Worm (Caenorhabditis elegans) whole organism, young adult: ENCODE data around the gene srx-50.

Source experiments
- B0019.2 ChIP-seq: fragments of 200-800 bp; sonication (Bioruptor generic); conservative IDR thresholded peaks from 2 replicates; pipeline ENCODE4 v1.3.6; 2022; ENCODE audit warnings: missing genetic modification reagents, missing genetic modification characterization, missing compliant biosample characterization
- B0035.1 ChIP-seq: sonication (generic microtip); optimal IDR thresholded peaks from 2 replicates; lab custom pipeline; 2016; ENCODE audit warnings: missing genetic modification characterization, mild to moderate bottlenecking, missing compliant biosample characterization, missing genotype, missing genetic modification reagents
- B0261.1 ChIP-seq: sonication (generic microtip); optimal IDR thresholded peaks from 2 replicates; lab custom pipeline; 2016; ENCODE audit warnings: mild to moderate bottlenecking, missing genetic modification characterization, moderate library complexity, missing compliant biosample characterization
- C06A6.2 ChIP-seq: fragments of 200-800 bp; sonication (Bioruptor generic); conservative IDR thresholded peaks from 2 replicates; pipeline ENCODE4 v1.3.6; 2022; ENCODE audit warnings: missing genetic modification characterization, missing compliant biosample characterization
- C17E4.6 ChIP-seq: fragments of 200-800 bp; sonication (Bioruptor generic); IDR thresholded peaks from 2 replicates; pipeline ENCODE4 v1.3.6; 2022; ENCODE audit warnings: missing genetic modification reagents, missing genetic modification characterization, missing compliant biosample characterization
- F37B4.10 ChIP-seq: fragments of 200-800 bp; sonication (Bioruptor generic); IDR thresholded peaks from 2 replicates; pipeline ENCODE4 v1.3.6; 2022; ENCODE audit warnings: missing genetic modification characterization, missing compliant biosample characterization
- F55B11.4 ChIP-seq: sonication (generic microtip); optimal IDR thresholded peaks from 2 replicates; lab custom pipeline; 2016; ENCODE audit warnings: missing compliant biosample characterization, missing genetic modification characterization, borderline replicate concordance; ENCODE audit not compliant: insufficient read depth
- T07F8.4 ChIP-seq: sonication (generic microtip); optimal IDR thresholded peaks from 2 replicates; lab custom pipeline; 2016; ENCODE audit warnings: mild to moderate bottlenecking, missing genetic modification characterization, moderate library complexity, missing compliant biosample characterization
- Y53F4B.3 ChIP-seq: fragments of 200-800 bp; sonication (Bioruptor generic); IDR thresholded peaks from 2 replicates; pipeline ENCODE4 v1.3.6; 2022; ENCODE audit warnings: missing genetic modification reagents, missing genetic modification characterization, missing compliant biosample characterization
- Y53G8AR.9 ChIP-seq: fragments of 200-800 bp; sonication (Bioruptor generic); conservative IDR thresholded peaks from 2 replicates; pipeline ENCODE4 v1.3.6; 2022; ENCODE audit warnings: missing genetic modification reagents, missing genetic modification characterization, missing compliant biosample characterization
- Y67H2A.10 ChIP-seq: fragments of 200-800 bp; sonication (Bioruptor generic); conservative IDR thresholded peaks from 2 replicates; pipeline ENCODE4 v1.3.6; 2022; ENCODE audit warnings: missing genetic modification reagents, missing genetic modification characterization, missing compliant biosample characterization
- ZK185.1 ChIP-seq: sonication (generic microtip); optimal IDR thresholded peaks from 2 replicates; lab custom pipeline; 2016; ENCODE audit warnings: mild to moderate bottlenecking, missing genetic modification characterization, missing compliant biosample characterization; ENCODE audit not compliant: poor library complexity, severe bottlenecking
- bed-2 ChIP-seq: fragments of 200-800 bp; sonication (Bioruptor generic); IDR thresholded peaks from 2 replicates; pipeline ENCODE4 v1.3.6; 2022; ENCODE audit warnings: missing genetic modification reagents, missing genetic modification characterization, missing compliant biosample characterization
- ccch-3 ChIP-seq: fragments of 200-800 bp; sonication (Bioruptor generic); optimal IDR thresholded peaks from 2 replicates; lab custom pipeline; 2018; ENCODE audit warnings: mild to moderate bottlenecking, missing genetic modification characterization, missing compliant biosample characterization
- ceh-100 ChIP-seq: fragments of 200-800 bp; sonication (Bioruptor generic); IDR thresholded peaks from 2 replicates; pipeline ENCODE4 v1.3.6; 2022; ENCODE audit warnings: missing genetic modification reagents, missing genetic modification characterization, missing compliant biosample characterization
- ceh-58 ChIP-seq: fragments of 200-800 bp; sonication (Bioruptor generic); IDR thresholded peaks from 2 replicates; pipeline ENCODE4 v1.3.6; 2022; ENCODE audit warnings: missing genetic modification characterization, missing compliant biosample characterization
- ceh-79 ChIP-seq: sonication (generic microtip); optimal IDR thresholded peaks from 2 replicates; lab custom pipeline; 2017; ENCODE audit warnings: mild to moderate bottlenecking, missing genetic modification characterization, missing compliant biosample characterization
- ceh-91 ChIP-seq: fragments of 200-800 bp; sonication (Bioruptor generic); IDR thresholded peaks from 2 replicates; pipeline ENCODE4 v1.3.6; 2022; ENCODE audit warnings: missing genetic modification reagents, missing genetic modification characterization, missing compliant biosample characterization
- dpff-1 ChIP-seq: sonication (generic microtip); optimal IDR thresholded peaks from 2 replicates; lab custom pipeline; 2017; ENCODE audit warnings: mild to moderate bottlenecking, missing genetic modification characterization, missing compliant biosample characterization
- egl-18 ChIP-seq: fragments of 200-800 bp; sonication (Bioruptor generic); IDR thresholded peaks from 2 replicates; pipeline ENCODE4 v1.3.6; 2022; ENCODE audit warnings: missing genetic modification reagents, missing genetic modification characterization, missing compliant biosample characterization
- egl-44 ChIP-seq: fragments of 200-800 bp; sonication (Bioruptor generic); IDR thresholded peaks from 2 replicates; pipeline ENCODE4 v1.3.6; 2022; ENCODE audit warnings: missing genetic modification reagents, missing genetic modification characterization, missing compliant biosample characterization
- ets-4 ChIP-seq: fragments of 200-800 bp; sonication (Bioruptor generic); optimal IDR thresholded peaks from 2 replicates; lab custom pipeline; 2018; ENCODE audit warnings: mild to moderate bottlenecking, missing genetic modification characterization, missing compliant biosample characterization
- fkh-3 ChIP-seq: sonication (generic microtip); optimal IDR thresholded peaks from 2 replicates; lab custom pipeline; 2016; ENCODE audit warnings: mild to moderate bottlenecking, missing genetic modification characterization, missing compliant biosample characterization
- gei-17 ChIP-seq: fragments of 200-800 bp; sonication (Bioruptor generic); optimal IDR thresholded peaks from 2 replicates; lab custom pipeline; 2018; ENCODE audit warnings: mild to moderate bottlenecking, missing genetic modification characterization, missing compliant biosample characterization
- hlh-26 ChIP-seq: fragments of 200-800 bp; sonication (Bioruptor generic); conservative IDR thresholded peaks from 2 replicates; pipeline ENCODE4 v1.3.6; 2022; ENCODE audit warnings: missing genetic modification reagents, missing genetic modification characterization, missing compliant biosample characterization
- hmg-1.2 ChIP-seq: fragments of 200-800 bp; sonication (Bioruptor generic); IDR thresholded peaks from 2 replicates; pipeline ENCODE4 v1.3.6; 2022; ENCODE audit warnings: missing genetic modification reagents, missing genetic modification characterization, missing compliant biosample characterization
- hsf-1 ChIP-seq: fragments of 200-800 bp; sonication (Bioruptor generic); IDR thresholded peaks from 2 replicates; pipeline ENCODE4 v1.3.6; 2022; ENCODE audit warnings: missing genetic modification reagents, missing genetic modification characterization, missing compliant biosample characterization
- let-526 ChIP-seq: fragments of 200-800 bp; sonication (Bioruptor generic); IDR thresholded peaks from 2 replicates; pipeline ENCODE4 v1.3.6; 2022; ENCODE audit warnings: missing genetic modification reagents, missing genetic modification characterization, missing compliant biosample characterization
- lin-26 ChIP-seq: fragments of 200-800 bp; sonication (Bioruptor generic); IDR thresholded peaks from 2 replicates; pipeline ENCODE4 v1.3.6; 2022; ENCODE audit warnings: missing genetic modification reagents, missing genetic modification characterization, missing compliant biosample characterization
- lin-35 ChIP-seq, 3 experiments: fragments of 150-350 bp in 2 of 3; sonication (generic microtip) in 1 of 3; optimal IDR thresholded peaks; 2 replicates each; lab custom pipeline; 2014 to 2018; ENCODE audit warnings: missing biosample characterization in 3 of 3, missing genetic modification characterization in 3 of 3, missing genetic modification reagents in 3 of 3
- lir-1 ChIP-seq: fragments of 200-800 bp; sonication (Bioruptor generic); conservative IDR thresholded peaks from 2 replicates; pipeline ENCODE4 v1.3.6; 2022; ENCODE audit warnings: missing genetic modification reagents, missing genetic modification characterization, missing compliant biosample characterization
- lsy-27 ChIP-seq: sonication (generic microtip); optimal IDR thresholded peaks from 2 replicates; lab custom pipeline; 2017; ENCODE audit warnings: missing genetic modification characterization, mild to moderate bottlenecking, missing compliant biosample characterization, antibody characterized with exemption, missing genotype, borderline replicate concordance; ENCODE audit not compliant: insufficient read depth
- madf-3 ChIP-seq: fragments of 200-800 bp; sonication (Bioruptor generic); IDR thresholded peaks from 2 replicates; pipeline ENCODE4 v1.3.6; 2022; ENCODE audit warnings: missing genetic modification reagents, missing genetic modification characterization, missing compliant biosample characterization
- mes-4 ChIP-seq: sonication (generic microtip); optimal IDR thresholded peaks from 2 replicates; lab custom pipeline; 2016; ENCODE audit warnings: missing genotype, missing genetic modification characterization, missing compliant biosample characterization
- nfya-1 ChIP-seq: sonication (generic microtip); optimal IDR thresholded peaks from 2 replicates; lab custom pipeline; 2017; ENCODE audit warnings: antibody characterized with exemption, missing compliant biosample characterization, missing genetic modification characterization, borderline replicate concordance; ENCODE audit not compliant: insufficient read depth
- nfya-2 ChIP-seq: fragments of 200-800 bp; sonication (Bioruptor generic); IDR thresholded peaks from 2 replicates; pipeline ENCODE4 v1.3.6; 2022; ENCODE audit warnings: missing genetic modification reagents, missing genetic modification characterization, missing compliant biosample characterization
- nfyb-1 ChIP-seq: fragments of 200-800 bp; sonication (Bioruptor generic); IDR thresholded peaks from 2 replicates; pipeline ENCODE4 v1.3.6; 2022; ENCODE audit warnings: missing genetic modification reagents, missing genetic modification characterization, missing compliant biosample characterization
- nhr-120 ChIP-seq: fragments of 200-800 bp; sonication (Bioruptor generic); IDR thresholded peaks from 2 replicates; pipeline ENCODE4 v1.3.6; 2022; ENCODE audit warnings: missing genetic modification characterization, missing compliant biosample characterization
- nhr-179 ChIP-seq: sonication (generic microtip); optimal IDR thresholded peaks from 2 replicates; lab custom pipeline; 2016; ENCODE audit warnings: mild to moderate bottlenecking, missing genetic modification characterization, missing compliant biosample characterization
- somi-1 ChIP-seq: fragments of 200-800 bp; sonication (Bioruptor generic); optimal IDR thresholded peaks from 2 replicates; lab custom pipeline; 2018; ENCODE audit warnings: mild to moderate bottlenecking, missing genetic modification characterization, missing compliant biosample characterization
- tbx-9 ChIP-seq: sonication (generic microtip); optimal IDR thresholded peaks from 2 replicates; lab custom pipeline; 2016; ENCODE audit warnings: borderline replicate concordance, missing genetic modification characterization, inconsistent platforms, missing compliant biosample characterization
- xnd-1 ChIP-seq: sonication (generic microtip); optimal IDR thresholded peaks from 2 replicates; lab custom pipeline; 2016; ENCODE audit warnings: missing genotype, missing genetic modification reagents, missing genetic modification characterization, missing compliant biosample characterization
- zfh-2 ChIP-seq: fragments of 200-800 bp; sonication (Bioruptor generic); conservative IDR thresholded peaks from 2 replicates; pipeline ENCODE4 v1.3.6; 2022; ENCODE audit warnings: missing genetic modification reagents, missing genetic modification characterization, missing compliant biosample characterization
- zim-3 ChIP-seq: sonication (generic microtip); optimal IDR thresholded peaks from 2 replicates; lab custom pipeline; 2017; ENCODE audit warnings: mild to moderate bottlenecking, missing genetic modification characterization, moderate library complexity, missing compliant biosample characterization
- ztf-25 ChIP-seq: fragments of 200-800 bp; sonication (Bioruptor generic); IDR thresholded peaks from 2 replicates; pipeline ENCODE4 v1.3.6; 2022; ENCODE audit warnings: missing genetic modification reagents, missing genetic modification characterization, missing compliant biosample characterization
- ztf-26 ChIP-seq: sonication (generic microtip); optimal IDR thresholded peaks from 2 replicates; lab custom pipeline; 2017; ENCODE audit warnings: missing genetic modification characterization, missing compliant biosample characterization
- ztf-3 ChIP-seq: fragments of 200-800 bp; sonication (Bioruptor generic); optimal IDR thresholded peaks from 2 replicates; lab custom pipeline; 2018; ENCODE audit warnings: mild to moderate bottlenecking, missing genetic modification characterization, missing compliant biosample characterization

The srx-50 gene

ce11 chrIV:7039476-7040261, 18.1 kb upstream of the srx-50 start, which contains the start of the genes cogc-2 and klp-18 (continued):
- TF ChIP-seq mes-4 (tag; lab: Kevin White, UChicago) = no peak
- no peak for TF ChIP-seq fkh-3 (tag; lab: Kevin White, UChicago)
- no peak for TF ChIP-seq tbx-9 (tag; lab: Kevin White, UChicago)
- no peak for TF ChIP-seq T07F8.4 (tag; lab: Kevin White, UChicago)
- TF ChIP-seq dpff-1 (tag; lab: Kevin White, UChicago) = no peak
- peak; percentile 43; the same call in 1 of the 2 replicates for TF ChIP-seq lin-26
- no peak for TF ChIP-seq nhr-120 (GFP tag; lab: Robert Waterston, UW)
- TF ChIP-seq somi-1 = no peak
- TF ChIP-seq C06A6.2 (GFP tag; lab: Robert Waterston, UW) = 0 out of 2 replicates have a peak, but pooled peaks have one; percentile 47
- no peak for TF ChIP-seq egl-44 (GFP tag; lab: Robert Waterston, UW)
- no peak for TF ChIP-seq egl-18 (GFP tag; lab: Robert Waterston, UW)
- TF ChIP-seq ZK185.1 (tag; lab: Kevin White, UChicago) = peak; percentile 72
- TF ChIP-seq nfya-1 (tag; lab: Kevin White, UChicago) = no peak
- peak; percentile 94 for TF ChIP-seq madf-3 (GFP tag; lab: Robert Waterston, UW)
- TF ChIP-seq bed-2 (GFP tag; lab: Robert Waterston, UW) = no peak
- TF ChIP-seq B0261.1 (tag; lab: Kevin White, UChicago) = no peak
- TF ChIP-seq B0035.1 = no peak
- TF ChIP-seq ceh-100 (GFP tag; lab: Robert Waterston, UW) = peak; percentile 62
- 0 out of 2 replicates have a peak, but pooled peaks have one; percentile 23 for TF ChIP-seq ztf-25 (GFP tag; lab: Robert Waterston, UW)
- TF ChIP-seq ets-4 (GFP tag; lab: Kevin White, UChicago) = no peak
- TF ChIP-seq ztf-26 (tag; lab: Kevin White, UChicago) = no peak
- peak; percentile 89 for TF ChIP-seq hsf-1 (GFP tag; lab: Robert Waterston, UW)
- TF ChIP-seq let-526 (GFP tag; lab: Robert Waterston, UW) = no peak
- TF ChIP-seq ceh-58 = no peak
- no peak for TF ChIP-seq F37B4.10 (GFP tag; lab: Robert Waterston, UW)
- no peak for TF ChIP-seq F55B11.4
- peak; percentile 68 for TF ChIP-seq C17E4.6
- peak; percentile 52 for TF ChIP-seq hmg-1.2 (GFP tag; lab: Robert Waterston, UW)
- TF ChIP-seq ceh-79 (tag; lab: Kevin White, UChicago) = no peak
- peak; percentile 99 for TF ChIP-seq ceh-91
- TF ChIP-seq Y53F4B.3 (GFP tag; lab: Robert Waterston, UW) = peak; percentile 78
- TF ChIP-seq xnd-1 (tag; lab: Kevin White, UChicago) = peak; percentile 100
- TF ChIP-seq nhr-179 (tag; lab: Kevin White, UChicago) = no peak
- TF ChIP-seq Y53G8AR.9 = peak; percentile 47; the same call in 1 of the 2 replicates
- TF ChIP-seq nfyb-1 (GFP tag; lab: Robert Waterston, UW) = peak; percentile 57; the same call in 1 of the 2 replicates
- no peak for TF ChIP-seq nfya-2 (GFP tag; lab: Robert Waterston, UW)
- peak; percentile 86 for TF ChIP-seq B0019.2
- TF ChIP-seq lsy-27 = no peak
- TF ChIP-seq ztf-3 (GFP tag; lab: Kevin White, UChicago) = no peak
- peak in 2 of 3 experiments; percentile 71 to 84 for TF ChIP-seq lin-35 (GFP tag; optimal IDR thresholded peaks at IDR 0.05; lab: Kevin White, UChicago)
- no peak for TF ChIP-seq zim-3
- no peak for TF ChIP-seq ccch-3
- no peak for TF ChIP-seq gei-17 (GFP tag; lab: Kevin White, UChicago)
- no peak for TF ChIP-seq hlh-26 (GFP tag; lab: Robert Waterston, UW)
- TF ChIP-seq Y67H2A.10 (GFP tag; lab: Robert Waterston, UW) = no peak
- no peak for TF ChIP-seq zfh-2 (GFP tag; lab: Robert Waterston, UW)
- TF ChIP-seq lir-1 (GFP tag; lab: Robert Waterston, UW) = peak; percentile 75
